Fruit fly (Drosophila melanogaster): ENCODE measurements around the gene mgl.

The mgl gene

DNA sequence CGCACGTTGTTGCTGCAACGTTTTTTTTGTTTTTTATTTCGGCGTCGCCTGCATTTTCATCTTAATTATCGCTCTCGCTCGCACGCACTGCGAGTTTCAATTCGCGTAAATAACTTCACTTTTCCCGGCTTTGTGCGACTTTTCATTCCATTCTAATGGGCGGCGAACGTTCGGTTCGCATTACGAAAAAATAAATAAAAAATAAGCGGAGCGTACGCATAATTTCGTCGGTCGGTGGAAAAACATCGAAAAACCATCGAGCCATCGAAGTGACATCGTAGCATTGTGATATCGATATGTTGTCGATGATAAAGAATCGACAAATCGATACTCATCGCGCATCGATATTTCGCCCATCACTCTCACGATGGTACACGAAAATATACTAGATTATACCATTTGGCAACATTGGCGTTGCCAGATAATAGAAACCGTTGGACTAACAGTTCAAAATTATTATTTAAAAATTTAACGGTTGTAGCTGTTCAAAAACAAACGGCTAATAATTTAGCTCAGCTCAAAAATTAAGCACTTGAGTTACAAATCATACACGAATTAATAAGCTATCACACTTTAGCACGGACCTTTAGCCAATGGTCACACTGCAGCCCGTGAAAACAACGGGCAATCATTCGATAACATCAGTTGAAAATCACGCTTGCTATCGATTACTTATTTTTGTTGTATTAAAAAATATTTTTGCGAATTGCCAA lies 143.8 kb downstream of the mgl start, which contains the start of the genes Zdhhc8 and BCL7-like (continued):
- TF ChIP-seq CG18619 (GFP tag; optimal IDR thresholded peaks at IDR 0.05) (no peak), bbx (GFP tag; IDR thresholded peaks at IDR 0.05; ENCODE audit: partially characterized antibody) (peak; percentile 99), Vsx1 (GFP tag; optimal IDR thresholded peaks at IDR 0.05) (no peak), CG16863 (GFP tag; optimal IDR thresholded peaks at IDR 0.05) (no peak), CG1792 (GFP tag; optimal IDR thresholded peaks at IDR 0.05) (no peak), mirr (GFP tag; optimal IDR thresholded peaks at IDR 0.05) (no peak), disco-r (GFP tag; optimal IDR thresholded peaks at IDR 0.05) (no peak), ERR (GFP tag; optimal IDR thresholded peaks at IDR 0.05) (no peak), CG17361 (GFP tag; IDR thresholded peaks at IDR 0.05) (no peak; the same call in 2 of the 3 replicates), dimm (GFP tag; IDR thresholded peaks at IDR 0.05) (no peak), Lpt (GFP tag; optimal IDR thresholded peaks at IDR 0.05) (no peak), CG2875 (GFP tag; optimal IDR thresholded peaks at IDR 0.05) (no peak), Dfd (GFP tag; optimal IDR thresholded peaks at IDR 0.05) (no peak), Ravus (GFP tag; IDR thresholded peaks at IDR 0.05) (no peak), sim (GFP tag; IDR thresholded peaks at IDR 0.05) (no peak), bsh (GFP tag; optimal IDR thresholded peaks at IDR 0.05) (peak; percentile 21 to 33), CG8290 (GFP tag; optimal IDR thresholded peaks at IDR 0.05) (peak; percentile 16), CG8290 (tag; optimal IDR thresholded peaks at IDR 0.05) (no peak), Aef1 (GFP tag; IDR thresholded peaks at IDR 0.05) (peak; percentile 47), CG11093 (GFP tag; IDR thresholded peaks at IDR 0.05) (no peak), grn (GFP tag; optimal IDR thresholded peaks at IDR 0.05) (no peak), CG30431 (GFP tag; optimal IDR thresholded peaks at IDR 0.05) (no peak), CG31365 (tag; optimal IDR thresholded peaks at IDR 0.05) (no peak), row (GFP tag; IDR thresholded peaks at IDR 0.05) (peak; percentile 69), repo (GFP tag; optimal IDR thresholded peaks at IDR 0.05) (no peak), schlank (tag; optimal IDR thresholded peaks at IDR 0.05) (no peak), luna (GFP tag; optimal IDR thresholded peaks at IDR 0.05) (no peak), zen (tag; optimal IDR thresholded peaks at IDR 0.05) (peak; percentile 5), ab (GFP tag; optimal IDR thresholded peaks at IDR 0.05) (no peak), CG5245 (GFP tag; optimal IDR thresholded peaks at IDR 0.05) (no peak), dati (GFP tag; IDR thresholded peaks at IDR 0.05) (no peak), CG7271 (tag; optimal IDR thresholded peaks at IDR 0.05) (no peak), Dip3 (GFP tag; optimal IDR thresholded peaks at IDR 0.05) (peak; percentile 18), Fer3 (tag; optimal IDR thresholded peaks at IDR 0.05) (no peak), CG2120 (GFP tag; optimal IDR thresholded peaks at IDR 0.05) (peak; percentile 71), Asciz (GFP tag; optimal IDR thresholded peaks at IDR 0.05) (no peak), ems (GFP tag; optimal IDR thresholded peaks at IDR 0.05) (peak; percentile 5), CG8924 (tag; optimal IDR thresholded peaks at IDR 0.05) (peak; percentile 53), Hr39 (optimal IDR thresholded peaks at IDR 0.05) (no peak), Six4 (GFP tag; optimal IDR thresholded peaks at IDR 0.05) (peak; percentile 12), ken (GFP tag; IDR thresholded peaks at IDR 0.05) (0 out of 3 replicates have a peak, but pooled peaks have one; percentile 20), Sry-δ (GFP tag; optimal IDR thresholded peaks at IDR 0.05) (peak; percentile 94), mld (GFP tag; IDR thresholded peaks at IDR 0.05; ENCODE audit: partially characterized antibody) (peak; percentile 97), CG15514 (GFP tag; optimal IDR thresholded peaks at IDR 0.05) (peak; percentile 64), aop (GFP tag; IDR thresholded peaks at IDR 0.05) (no peak), Deaf1 (tag; optimal IDR thresholded peaks at IDR 0.05) (peak; percentile 4), CG1832 (GFP tag; optimal IDR thresholded peaks at IDR 0.05) (no peak), al (GFP tag; IDR thresholded peaks at IDR 0.05) (0 out of 2 replicates have a peak, but pooled peaks have one; percentile 40), Optix (GFP tag; IDR thresholded peaks at IDR 0.05) (no peak; the same call in 2 of the 3 replicates), CG31441 (GFP tag; IDR thresholded peaks at IDR 0.05) (peak; percentile 51; the same call in 1 of the 2 replicates), gsb (GFP tag; IDR thresholded peaks at IDR 0.05) (peak; percentile 27; the same call in 1 of the 2 replicates)

All from whole organism, embryonic.